Worm (Caenorhabditis elegans) whole organism, young adult: Measurements from ENCODE around the gene Y61A9LA.3.
A peak's percentile ranks its signal among the peaks of the same experiment; 100 is the strongest.

Source experiments
- B0261.1 ChIP-seq: sonication (generic microtip); optimal IDR thresholded peaks from 2 replicates; lab custom pipeline; 2016; ENCODE audit warnings: mild to moderate bottlenecking, missing genetic modification characterization, moderate library complexity, missing compliant biosample characterization
- D2030.7 ChIP-seq: fragments of 200-800 bp; sonication (Bioruptor generic); IDR thresholded peaks from 2 replicates; pipeline ENCODE4 v1.3.6; 2022; ENCODE audit warnings: missing genetic modification reagents, missing genetic modification characterization, missing compliant biosample characterization
- aptf-3 ChIP-seq: fragments of 200-800 bp; sonication (Bioruptor generic); IDR thresholded peaks from 2 replicates; pipeline ENCODE4 v1.3.6; 2022; ENCODE audit warnings: missing genetic modification characterization, missing compliant biosample characterization
- bed-1 ChIP-seq: fragments of 200-800 bp; sonication (Bioruptor generic); IDR thresholded peaks from 2 replicates; pipeline ENCODE4 v1.3.6; 2022; ENCODE audit warnings: missing genetic modification reagents, missing genetic modification characterization, missing compliant biosample characterization
- ceh-40 ChIP-seq: fragments of 200-800 bp; sonication (Bioruptor generic); IDR thresholded peaks from 2 replicates; pipeline ENCODE4 v1.3.6; 2022; ENCODE audit warnings: missing genetic modification characterization, missing compliant biosample characterization
- ceh-58 ChIP-seq: fragments of 200-800 bp; sonication (Bioruptor generic); IDR thresholded peaks from 2 replicates; pipeline ENCODE4 v1.3.6; 2022; ENCODE audit warnings: missing genetic modification characterization, missing compliant biosample characterization
- dox-1 ChIP-seq: fragments of 200-800 bp; sonication (Bioruptor generic); IDR thresholded peaks from 2 replicates; pipeline ENCODE4 v1.3.6; 2022; ENCODE audit warnings: missing genetic modification reagents, missing genetic modification characterization, missing compliant biosample characterization
- egrh-3 ChIP-seq: fragments of 200-800 bp; sonication (Bioruptor generic); IDR thresholded peaks from 2 replicates; pipeline ENCODE4 v1.3.6; 2022; ENCODE audit warnings: missing genetic modification reagents, missing genetic modification characterization, missing compliant biosample characterization
- hmg-1.2 ChIP-seq: fragments of 200-800 bp; sonication (Bioruptor generic); IDR thresholded peaks from 2 replicates; pipeline ENCODE4 v1.3.6; 2022; ENCODE audit warnings: missing genetic modification reagents, missing genetic modification characterization, missing compliant biosample characterization
- hmg-20 ChIP-seq: fragments of 200-800 bp; sonication (Bioruptor generic); IDR thresholded peaks from 2 replicates; pipeline ENCODE4 v1.3.6; 2022; ENCODE audit warnings: missing genetic modification reagents, missing genetic modification characterization, missing compliant biosample characterization
- lin-26 ChIP-seq: fragments of 200-800 bp; sonication (Bioruptor generic); IDR thresholded peaks from 2 replicates; pipeline ENCODE4 v1.3.6; 2022; ENCODE audit warnings: missing genetic modification reagents, missing genetic modification characterization, missing compliant biosample characterization
- madf-3 ChIP-seq: fragments of 200-800 bp; sonication (Bioruptor generic); IDR thresholded peaks from 2 replicates; pipeline ENCODE4 v1.3.6; 2022; ENCODE audit warnings: missing genetic modification reagents, missing genetic modification characterization, missing compliant biosample characterization
- madf-6 ChIP-seq: fragments of 200-800 bp; sonication (Bioruptor generic); IDR thresholded peaks from 2 replicates; pipeline ENCODE4 v1.3.6; 2022; ENCODE audit warnings: missing genetic modification reagents, missing genetic modification characterization, missing compliant biosample characterization
- mcd-1 ChIP-seq: fragments of 200-800 bp; sonication (Bioruptor generic); IDR thresholded peaks from 2 replicates; pipeline ENCODE4 v1.3.6; 2022; ENCODE audit warnings: missing genetic modification reagents, missing genetic modification characterization, missing compliant biosample characterization
- nhr-120 ChIP-seq: fragments of 200-800 bp; sonication (Bioruptor generic); IDR thresholded peaks from 2 replicates; pipeline ENCODE4 v1.3.6; 2022; ENCODE audit warnings: missing genetic modification characterization, missing compliant biosample characterization
- nhr-90 ChIP-seq: sonication (generic microtip); optimal IDR thresholded peaks from 2 replicates; lab custom pipeline; 2016; ENCODE audit warnings: missing genotype, mild to moderate bottlenecking, missing genetic modification characterization, missing compliant biosample characterization
- pbrm-1 ChIP-seq: fragments of 200-800 bp; sonication (Bioruptor generic); IDR thresholded peaks from 2 replicates; pipeline ENCODE4 v1.3.6; 2022; ENCODE audit warnings: missing genetic modification reagents, missing genetic modification characterization, missing compliant biosample characterization
- rcor-1 ChIP-seq: fragments of 200-800 bp; sonication (Bioruptor generic); IDR thresholded peaks from 2 replicates; pipeline ENCODE4 v1.3.6; 2022; ENCODE audit warnings: missing genetic modification reagents, missing genetic modification characterization, missing compliant biosample characterization
- rpc-1 ChIP-seq, 2 experiments: fragments of 150-350 bp in 1 of 2; sonication (generic microtip) in 1 of 2; optimal IDR thresholded peaks; 2 replicates each; lab custom pipeline; 2014 to 2018; ENCODE audit warnings: missing biosample characterization in 1 of 2, missing genetic modification characterization in 1 of 2, missing genetic modification reagents in 1 of 2, missing genotype in 1 of 2
- tbp1 ChIP-seq: fragments of 200-800 bp; sonication (Bioruptor generic); optimal IDR thresholded peaks from 2 replicates; lab custom pipeline; 2018; ENCODE audit warnings: mild to moderate bottlenecking, missing genetic modification characterization, missing compliant biosample characterization

Y61A9LA.3 gene

DNA sequence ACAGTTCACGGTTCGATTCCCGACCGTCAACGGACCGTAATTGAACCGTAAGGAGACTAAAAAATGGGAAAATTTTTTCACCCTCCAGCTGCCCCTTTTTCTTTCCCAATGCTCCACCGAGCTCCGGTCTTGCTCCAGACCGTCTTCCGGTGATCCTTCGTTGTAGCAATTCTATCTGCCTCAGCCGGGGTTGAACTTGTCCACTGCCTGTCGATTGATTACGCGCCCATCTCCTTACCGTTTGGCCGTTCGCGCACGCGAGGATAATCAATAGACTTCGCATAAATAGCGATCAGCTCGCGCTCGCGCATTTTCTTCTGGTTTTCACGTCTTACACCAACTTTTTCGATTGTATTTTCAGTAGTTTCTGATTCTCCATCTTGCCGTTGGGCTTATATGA lies 61.9 kb downstream of the Y61A9LA.3 start (continued):
- peak; percentile 81 for TF ChIP-seq D2030.7 (GFP tag; lab: Robert Waterston, UW)
- TF ChIP-seq nhr-90 (tag; lab: Kevin White, UChicago): peak; percentile 1
- TF ChIP-seq tbp1 (GFP tag; lab: Kevin White, UChicago): peak; percentile 78
- peak; percentile 55; the same call in 1 of the 2 replicates for TF ChIP-seq pbrm-1 (GFP tag; lab: Robert Waterston, UW)
- peak; percentile 39; the same call in 1 of the 2 replicates for TF ChIP-seq egrh-3 (GFP tag; lab: Robert Waterston, UW)
- peak; percentile 98 for TF ChIP-seq lin-26
- peak; percentile 57 for TF ChIP-seq hmg-1.2 (GFP tag; lab: Robert Waterston, UW)
- TF ChIP-seq madf-6 (GFP tag; lab: Robert Waterston, UW): peak; percentile 69
- TF ChIP-seq madf-3 (GFP tag; lab: Robert Waterston, UW): 0 out of 2 replicates have a peak, but pooled peaks have one; percentile 53
- TF ChIP-seq ceh-58 (GFP tag; lab: Robert Waterston, UW): 0 out of 2 replicates have a peak, but pooled peaks have one; percentile 81
- peak; percentile 72; the same call in 1 of the 2 replicates for TF ChIP-seq aptf-3
- TF ChIP-seq rpc-1 (optimal IDR thresholded peaks at IDR 0.05; lab: Kevin White, UChicago): peak; percentile 23
- TF ChIP-seq rpc-1 (tag; optimal IDR thresholded peaks at IDR 0.05; lab: Kevin White, UChicago): peak; percentile 56
- peak; percentile 51; the same call in 1 of the 2 replicates for TF ChIP-seq rcor-1 (GFP tag; lab: Robert Waterston, UW)
- 0 out of 2 replicates have a peak, but pooled peaks have one; percentile 46 for TF ChIP-seq ceh-40 (GFP tag; lab: Robert Waterston, UW)
- TF ChIP-seq nhr-120 (GFP tag; lab: Robert Waterston, UW): 0 out of 2 replicates have a peak, but pooled peaks have one; percentile 84
- peak; percentile 33 for TF ChIP-seq B0261.1 (tag; lab: Kevin White, UChicago)
- TF ChIP-seq mcd-1: peak; percentile 48
- peak; percentile 83 for TF ChIP-seq dox-1 (GFP tag; lab: Robert Waterston, UW)
- TF ChIP-seq bed-1 (GFP tag; lab: Robert Waterston, UW): peak; percentile 88; the same call in 1 of the 2 replicates
- peak; percentile 36; the same call in 1 of the 2 replicates for TF ChIP-seq hmg-20 (GFP tag; lab: Robert Waterston, UW)
